Fruit fly (Drosophila melanogaster) whole organism, embryonic: Measurements from ENCODE around the gene how.

Experiments used
- Adf1 ChIP-seq: fragments of 200-800 bp; sonication (Bioruptor generic); IDR thresholded peaks from 2 replicates; pipeline ENCODE4 v1.3.6; 2022; ENCODE audit warnings: missing biosample characterization, missing genetic modification characterization
- BtbVII ChIP-seq: fragments of 200-800 bp; sonication (Bioruptor generic); optimal IDR thresholded peaks from 3 replicates; lab custom pipeline; 2017; ENCODE audit warnings: missing biosample characterization, mild to moderate bottlenecking, missing genetic modification characterization
- CG10431 ChIP-seq: fragments of 200-800 bp; sonication (Bioruptor generic); optimal IDR thresholded peaks from 3 replicates; lab custom pipeline; 2018; ENCODE audit warnings: missing biosample characterization, mild to moderate bottlenecking, missing genetic modification characterization
- CG11696 ChIP-seq: fragments of 200-800 bp; sonication (Bioruptor generic); IDR thresholded peaks from 2 replicates; pipeline ENCODE4 v1.3.6; 2022; ENCODE audit warnings: missing biosample characterization, missing genetic modification characterization
- CG12155 ChIP-seq: fragments of 200-800 bp; sonication (Bioruptor generic); optimal IDR thresholded peaks from 3 replicates; lab custom pipeline; 2016; ENCODE audit warnings: missing biosample characterization, missing genetic modification characterization
- CG12236 ChIP-seq: fragments of 200-800 bp; sonication (Bioruptor generic); optimal IDR thresholded peaks from 2 replicates; lab custom pipeline; 2016; ENCODE audit warnings: missing biosample characterization, missing genetic modification characterization
- CG13123 ChIP-seq: fragments of 200-800 bp; sonication (Bioruptor generic); optimal IDR thresholded peaks from 2 replicates; lab custom pipeline; 2016; ENCODE audit warnings: missing biosample characterization, missing genetic modification characterization
- CG13775 ChIP-seq: fragments of 200-800 bp; sonication (Bioruptor generic); optimal IDR thresholded peaks from 3 replicates; lab custom pipeline; 2017; ENCODE audit warnings: missing biosample characterization, mild to moderate bottlenecking, missing genetic modification characterization
- CG16815 ChIP-seq: fragments of 200-800 bp; sonication (Bioruptor generic); optimal IDR thresholded peaks from 3 replicates; lab custom pipeline; 2017; ENCODE audit warnings: missing biosample characterization, mild to moderate bottlenecking, missing genetic modification characterization
- CG18262 ChIP-seq: fragments of 200-800 bp; optimal IDR thresholded peaks from 3 replicates; lab custom pipeline; 2019; ENCODE audit warnings: missing biosample characterization, mild to moderate bottlenecking, missing genetic modification characterization, moderate library complexity
- CG18764 ChIP-seq: fragments of 200-800 bp; sonication (Bioruptor generic); optimal IDR thresholded peaks from 3 replicates; lab custom pipeline; 2016; ENCODE audit warnings: missing biosample characterization, missing genetic modification characterization
- CG2129 ChIP-seq: fragments of 200-800 bp; sonication (Bioruptor generic); IDR thresholded peaks from 2 replicates; pipeline ENCODE4 v1.3.6; 2022; ENCODE audit warnings: missing biosample characterization, missing genetic modification characterization; ENCODE audit not compliant: partially characterized antibody
- CG2678 ChIP-seq: fragments of 200-800 bp; sonication (Bioruptor generic); optimal IDR thresholded peaks from 3 replicates; lab custom pipeline; 2019; ENCODE audit warnings: missing biosample characterization, mild to moderate bottlenecking, missing genetic modification characterization, moderate library complexity
- CG34422 ChIP-seq: fragments of 200-800 bp; sonication (Bioruptor generic); IDR thresholded peaks from 3 replicates; pipeline ENCODE4 v1.3.6; 2022; ENCODE audit warnings: missing biosample characterization, missing genetic modification characterization
- CG7372 ChIP-seq: fragments of 200-800 bp; sonication (Bioruptor generic); IDR thresholded peaks from 2 replicates; pipeline ENCODE4 v1.3.6; 2022; ENCODE audit warnings: missing biosample characterization, missing genetic modification characterization
- CG8089 ChIP-seq: fragments of 200-800 bp; sonication (Bioruptor generic); optimal IDR thresholded peaks from 3 replicates; lab custom pipeline; 2016; ENCODE audit warnings: missing biosample characterization, missing genetic modification characterization
- CG9727 ChIP-seq: fragments of 200-800 bp; sonication (Bioruptor generic); optimal IDR thresholded peaks from 3 replicates; lab custom pipeline; 2017; ENCODE audit warnings: missing biosample characterization, mild to moderate bottlenecking, missing genetic modification characterization
- CHES-1-like ChIP-seq: fragments of 200-800 bp; sonication (Bioruptor generic); optimal IDR thresholded peaks from 2 replicates; lab custom pipeline; 2016; ENCODE audit warnings: missing biosample characterization, missing genetic modification characterization
- D19B ChIP-seq: fragments of 200-800 bp; sonication (Bioruptor generic); optimal IDR thresholded peaks from 2 replicates; lab custom pipeline; 2017; ENCODE audit warnings: missing biosample characterization, mild to moderate bottlenecking, missing genetic modification characterization
- Drgx ChIP-seq: fragments of 200-800 bp; sonication (Bioruptor generic); IDR thresholded peaks from 2 replicates; pipeline ENCODE4 v1.3.6; 2022; ENCODE audit warnings: missing biosample characterization, missing genetic modification characterization
- E2f2 ChIP-seq: fragments of 200-800 bp; sonication (Bioruptor generic); IDR thresholded peaks from 2 replicates; pipeline ENCODE4 v1.3.6; 2022; ENCODE audit warnings: missing biosample characterization, missing genetic modification characterization
- ERR ChIP-seq: fragments of 200-800 bp; sonication (Bioruptor generic); optimal IDR thresholded peaks from 2 replicates; lab custom pipeline; 2016; ENCODE audit warnings: missing biosample characterization, missing genetic modification characterization
- Eip74EF ChIP-seq, 2 experiments: fragments of 200-800 bp in 1 of 2; fragments of >200 bp in 1 of 2; sonication (Bioruptor generic) in 1 of 2; optimal IDR thresholded peaks; 2 replicates each; lab custom pipeline; 2017 to 2019; ENCODE audit warnings: missing biosample characterization in 2 of 2, missing genetic modification characterization in 2 of 2, mild to moderate bottlenecking in 1 of 2, moderate library complexity in 1 of 2
- H2.0 ChIP-seq: fragments of 200-800 bp; sonication (Bioruptor generic); IDR thresholded peaks from 2 replicates; pipeline ENCODE4 v1.3.6; 2022; ENCODE audit warnings: missing biosample characterization, missing genetic modification characterization
- Hmx ChIP-seq: fragments of 200-800 bp; sonication (Bioruptor generic); optimal IDR thresholded peaks from 2 replicates; lab custom pipeline; 2016; ENCODE audit warnings: missing biosample characterization, missing genetic modification characterization
- Optix ChIP-seq: fragments of 200-800 bp; sonication (Bioruptor generic); IDR thresholded peaks from 3 replicates; pipeline ENCODE4 v1.3.6; 2022; ENCODE audit warnings: missing biosample characterization, missing genetic modification characterization
- Sox100B ChIP-seq: fragments of 200-800 bp; sonication (Bioruptor generic); optimal IDR thresholded peaks from 3 replicates; lab custom pipeline; 2018; ENCODE audit warnings: missing biosample characterization, mild to moderate bottlenecking, missing genetic modification characterization
- TFAM ChIP-seq: fragments of 200-800 bp; sonication (Bioruptor generic); optimal IDR thresholded peaks from 2 replicates; lab custom pipeline; 2017; ENCODE audit warnings: missing biosample characterization, missing genetic modification characterization, inconsistent platforms
- Usf ChIP-seq: fragments of 200-800 bp; sonication (Bioruptor generic); optimal IDR thresholded peaks from 2 replicates; lab custom pipeline; 2017; ENCODE audit warnings: missing genotype, missing biosample characterization, missing genetic modification characterization
- ab ChIP-seq: fragments of 200-800 bp; sonication (Bioruptor generic); optimal IDR thresholded peaks from 2 replicates; lab custom pipeline; 2016; ENCODE audit warnings: missing biosample characterization, missing genetic modification characterization
- al ChIP-seq: fragments of 200-800 bp; sonication (Bioruptor generic); IDR thresholded peaks from 2 replicates; pipeline ENCODE4 v1.3.6; 2022; ENCODE audit warnings: missing biosample characterization, missing genetic modification characterization
- ase ChIP-seq: fragments of 200-800 bp; sonication (Bioruptor generic); IDR thresholded peaks from 3 replicates; pipeline ENCODE4 v1.3.6; 2022; ENCODE audit warnings: missing biosample characterization, missing genetic modification characterization
- bab2 ChIP-seq: fragments of 200-800 bp; sonication (Bioruptor generic); optimal IDR thresholded peaks from 2 replicates; lab custom pipeline; 2016; ENCODE audit warnings: missing biosample characterization, missing genetic modification characterization
- croc ChIP-seq: fragments of 200-800 bp; sonication (Bioruptor generic); conservative IDR thresholded peaks from 3 replicates; pipeline ENCODE4 v1.3.6; 2022; ENCODE audit warnings: missing biosample characterization, missing genetic modification characterization
- dati ChIP-seq: fragments of 200-800 bp; sonication (Bioruptor generic); IDR thresholded peaks from 2 replicates; pipeline ENCODE4 v1.3.6; 2022; ENCODE audit warnings: missing biosample characterization, missing genetic modification characterization
- disco-r ChIP-seq: fragments of 200-800 bp; sonication (Bioruptor generic); optimal IDR thresholded peaks from 2 replicates; lab custom pipeline; 2016; ENCODE audit warnings: missing biosample characterization, missing genetic modification characterization
- dmrt11E ChIP-seq: fragments of 200-800 bp; sonication (Bioruptor generic); optimal IDR thresholded peaks from 3 replicates; lab custom pipeline; 2018; ENCODE audit warnings: missing biosample characterization, mild to moderate bottlenecking, missing genetic modification characterization, moderate library complexity
- gcm2 ChIP-seq: fragments of 200-800 bp; sonication (Bioruptor generic); optimal IDR thresholded peaks from 2 replicates; lab custom pipeline; 2016; ENCODE audit warnings: missing biosample characterization, missing genetic modification characterization
- hbn ChIP-seq: fragments of 200-800 bp; sonication (Bioruptor generic); IDR thresholded peaks from 2 replicates; pipeline ENCODE4 v1.3.6; 2022; ENCODE audit warnings: missing biosample characterization, missing genetic modification characterization; ENCODE audit not compliant: partially characterized antibody
- insv ChIP-seq, 2 experiments: fragments of 200-800 bp; sonication (Bioruptor generic); optimal IDR thresholded peaks; 3 replicates each; lab custom pipeline; 2016 to 2018; ENCODE audit warnings: missing biosample characterization in 2 of 2, missing genetic modification characterization in 2 of 2
- kni ChIP-seq: fragments of 200-800 bp; sonication (Bioruptor generic); optimal IDR thresholded peaks from 3 replicates; lab custom pipeline; 2017; ENCODE audit warnings: mild to moderate bottlenecking, missing biosample characterization, missing genetic modification reagents, missing genetic modification characterization
- nau ChIP-seq: fragments of 200-800 bp; sonication (Bioruptor generic); optimal IDR thresholded peaks from 3 replicates; lab custom pipeline; 2017; ENCODE audit warnings: missing biosample characterization, mild to moderate bottlenecking, missing genetic modification characterization, missing genetic modification reagents
- sens-2 ChIP-seq: fragments of 200-800 bp; sonication (Bioruptor generic); IDR thresholded peaks from 2 replicates; pipeline ENCODE4 v1.3.6; 2022; ENCODE audit warnings: missing biosample characterization, missing genetic modification characterization
- seq ChIP-seq: fragments of 200-800 bp; sonication (Bioruptor generic); IDR thresholded peaks from 2 replicates; pipeline ENCODE4 v1.3.6; 2022; ENCODE audit warnings: missing biosample characterization, missing genetic modification characterization
- sna ChIP-seq: fragments of 200-800 bp; sonication (Bioruptor generic); IDR thresholded peaks from 2 replicates; pipeline ENCODE4 v1.3.6; 2022; ENCODE audit warnings: missing biosample characterization, missing genetic modification characterization; ENCODE audit not compliant: partially characterized antibody
- sob ChIP-seq: fragments of 200-800 bp; sonication (Bioruptor generic); IDR thresholded peaks from 2 replicates; pipeline ENCODE4 v1.3.6; 2022; ENCODE audit warnings: missing biosample characterization, missing genetic modification characterization
- twi ChIP-seq: fragments of 200-800 bp; optimal IDR thresholded peaks from 2 replicates; lab custom pipeline; 2019; ENCODE audit warnings: missing biosample characterization, mild to moderate bottlenecking, missing genetic modification characterization, moderate library complexity
- usp ChIP-seq: fragments of >200 bp; optimal IDR thresholded peaks from 2 replicates; lab custom pipeline; 2017; ENCODE audit warnings: missing biosample characterization, missing genetic modification characterization
- vnd ChIP-seq: fragments of 200-800 bp; sonication (Bioruptor generic); IDR thresholded peaks from 3 replicates; pipeline ENCODE4 v1.3.6; 2022; ENCODE audit warnings: missing biosample characterization, missing genetic modification characterization; ENCODE audit not compliant: partially characterized antibody

The how gene

dm6 chr3R:22026922-22027742 lies 14.9 kb upstream of the how start, which contains the start of the genes Cchl and ND-42 (continued):
- TF ChIP-seq Drgx (peak; percentile 62), Adf1 (GFP tag; lab: Robert Waterston, UW) (0 out of 2 replicates have a peak, but pooled peaks have one; percentile 19), BtbVII (GFP tag; lab: Kevin White, UChicago) (no peak), kni (GFP tag; lab: Kevin White, UChicago) (peak; percentile 88), E2f2 (GFP tag; lab: Robert Waterston, UW) (peak; percentile 52), disco-r (GFP tag; lab: Kevin White, UChicago) (peak; percentile 53), twi (peak; percentile 67), gcm2 (GFP tag; lab: Kevin White, UChicago) (peak; percentile 26), usp (GFP tag; lab: Kevin White, UChicago) (no peak), CG13775 (GFP tag; lab: Kevin White, UChicago) (peak; percentile 91), sob (peak; percentile 79), Usf (GFP tag; lab: Kevin White, UChicago) (peak; percentile 25), seq (GFP tag; lab: Robert Waterston, UW) (peak; percentile 46), sna (GFP tag; lab: Robert Waterston, UW) (peak; percentile 65; the same call in 1 of the 2 replicates), dati (GFP tag; lab: Robert Waterston, UW) (no peak), CG8089 (peak; percentile 52), CG13123 (GFP tag; lab: Kevin White, UChicago) (peak; percentile 55), croc (peak; percentile 58; the same call in 2 of the 3 replicates), CG9727 (peak; percentile 84), D19B (GFP tag; lab: Kevin White, UChicago) (no peak), vnd (GFP tag; lab: Robert Waterston, UW) (0 out of 3 replicates have a peak, but pooled peaks have one; percentile 44), ase (GFP tag; lab: Robert Waterston, UW) (peak; percentile 52; the same call in 1 of the 3 replicates), CG18262 (tag; lab: Kevin White, UChicago) (peak; percentile 75), CG7372 (GFP tag; lab: Robert Waterston, UW) (peak; percentile 62; the same call in 1 of the 2 replicates), Eip74EF (GFP tag; optimal IDR thresholded peaks at IDR 0.05; lab: Kevin White, UChicago) (no peak), H2.0 (peak; percentile 26; the same call in 1 of the 2 replicates), TFAM (GFP tag; lab: Kevin White, UChicago) (no peak), al (GFP tag; lab: Robert Waterston, UW) (peak; percentile 62), Optix (GFP tag; lab: Robert Waterston, UW) (peak; percentile 74), Hmx (no peak), CG12155 (GFP tag; lab: Kevin White, UChicago) (peak; percentile 85), insv (GFP tag; optimal IDR thresholded peaks at IDR 0.05; lab: Kevin White, UChicago) (peak in 1 of 2 experiments; percentile 56), hbn (GFP tag; lab: Robert Waterston, UW) (peak; percentile 59; the same call in 1 of the 2 replicates), Sox100B (GFP tag; lab: Kevin White, UChicago) (no peak), ab (GFP tag; lab: Kevin White, UChicago) (peak; percentile 2), CG12236 (GFP tag; lab: Kevin White, UChicago) (peak; percentile 40), CHES-1-like (GFP tag; lab: Kevin White, UChicago) (peak; percentile 57), CG2129 (GFP tag; lab: Robert Waterston, UW) (peak; percentile 55), CG2678 (tag; lab: Kevin White, UChicago) (no peak), sens-2 (GFP tag; lab: Robert Waterston, UW) (peak; percentile 39; the same call in 1 of the 2 replicates), CG11696 (no peak), ERR (GFP tag; lab: Kevin White, UChicago) (peak; percentile 50), CG16815 (GFP tag; lab: Kevin White, UChicago) (peak; percentile 81), CG34422 (GFP tag; lab: Robert Waterston, UW) (no peak; the same call in none of the 3 replicates), dmrt11E (tag; lab: Kevin White, UChicago) (peak; percentile 78), bab2 (GFP tag; lab: Kevin White, UChicago) (peak; percentile 70), CG18764 (GFP tag; lab: Kevin White, UChicago) (peak; percentile 80), CG10431 (GFP tag; lab: Kevin White, UChicago) (no peak), nau (no peak)
